Worm (Caenorhabditis elegans) whole organism, L4 larva: ENCODE data around the gene Y57E12B.10.
A peak's percentile ranks its signal among the peaks of the same experiment; 100 is the strongest.

Source experiments
- F26F4.8 ChIP-seq: fragments of 200-800 bp; sonication (Bioruptor generic); conservative IDR thresholded peaks from 2 replicates; pipeline ENCODE4 v1.3.6; 2022; ENCODE audit warnings: missing genetic modification characterization, missing compliant biosample characterization
- F44E2.7 ChIP-seq: fragments of 200-800 bp; sonication (Bioruptor generic); IDR thresholded peaks from 2 replicates; pipeline ENCODE4 v2.1.2; 2022; ENCODE audit warnings: missing genetic modification characterization, missing compliant biosample characterization
- T26A8.4 ChIP-seq: fragments of 200-800 bp; sonication (Bioruptor generic); IDR thresholded peaks from 2 replicates; pipeline ENCODE4 v1.3.6; 2022; ENCODE audit warnings: missing genetic modification characterization, missing compliant biosample characterization
- Y105C5A.15 ChIP-seq: fragments of 200-800 bp; sonication (Bioruptor generic); IDR thresholded peaks from 2 replicates; pipeline ENCODE4 v1.3.6; 2022; ENCODE audit warnings: missing genetic modification characterization, missing compliant biosample characterization
- Y48G9A.11 ChIP-seq: fragments of 200-800 bp; sonication (Bioruptor generic); IDR thresholded peaks from 2 replicates; pipeline ENCODE4 v1.3.6; 2022; ENCODE audit warnings: missing genetic modification reagents, missing genetic modification characterization, missing compliant biosample characterization
- Y75B8A.6 ChIP-seq: fragments of 200-800 bp; sonication (Bioruptor generic); IDR thresholded peaks from 2 replicates; pipeline ENCODE4 v1.3.6; 2022; ENCODE audit warnings: missing genetic modification reagents, missing genetic modification characterization, missing compliant biosample characterization
- ZK337.2 ChIP-seq: fragments of 200-800 bp; sonication (Bioruptor generic); IDR thresholded peaks from 2 replicates; pipeline ENCODE4 v1.3.6; 2022; ENCODE audit warnings: missing genetic modification reagents, missing genetic modification characterization, missing compliant biosample characterization
- ama-1 ChIP-seq: fragments of 150-350 bp; optimal IDR thresholded peaks from 2 replicates; lab custom pipeline; 2014; ENCODE audit warnings: inconsistent platforms, mixed read lengths
- ceh-32 ChIP-seq: sonication (generic microtip); optimal IDR thresholded peaks from 2 replicates; lab custom pipeline; 2016; ENCODE audit warnings: mild to moderate bottlenecking, missing genetic modification characterization, missing compliant biosample characterization; ENCODE audit not compliant: poor library complexity
- ceh-44 ChIP-seq: fragments of 200-800 bp; sonication (Bioruptor generic); IDR thresholded peaks from 2 replicates; pipeline ENCODE4 v1.3.6; 2022; ENCODE audit warnings: missing genetic modification reagents, missing genetic modification characterization, missing compliant biosample characterization
- cey-2 ChIP-seq: sonication (generic microtip); optimal IDR thresholded peaks from 3 replicates; lab custom pipeline; 2017; ENCODE audit warnings: missing genetic modification characterization, mild to moderate bottlenecking, missing compliant biosample characterization, antibody characterized with exemption, borderline replicate concordance; ENCODE audit not compliant: insufficient read depth
- ctbp-1 ChIP-seq: fragments of 200-800 bp; sonication (Bioruptor generic); IDR thresholded peaks from 2 replicates; pipeline ENCODE4 v1.3.6; 2022; ENCODE audit warnings: missing genetic modification reagents, missing genetic modification characterization, missing compliant biosample characterization
- daf-12 ChIP-seq: fragments of 150-350 bp; optimal IDR thresholded peaks from 2 replicates; lab custom pipeline; 2014; ENCODE audit warnings: missing biosample characterization, missing genetic modification reagents, missing genetic modification characterization
- daf-16 ChIP-seq, 3 experiments: sonication (generic microtip); optimal IDR thresholded peaks; 2 replicates each; lab custom pipeline; 2016 to 2017; ENCODE audit warnings: missing genetic modification characterization in 3 of 3, missing genetic modification reagents in 3 of 3, mild to moderate bottlenecking in 2 of 3, missing compliant biosample characterization in 2 of 3, missing biosample characterization in 1 of 3, moderate library complexity in 1 of 3
- dmd-8 ChIP-seq: fragments of 200-800 bp; sonication (Bioruptor generic); IDR thresholded peaks from 2 replicates; pipeline ENCODE4 v1.3.6; 2022; ENCODE audit warnings: missing genetic modification characterization, missing compliant biosample characterization
- egl-27 ChIP-seq: sonication (generic microtip); optimal IDR thresholded peaks from 3 replicates; lab custom pipeline; 2017; ENCODE audit warnings: missing biosample characterization, missing genetic modification reagents, missing genetic modification characterization
- fos-1 ChIP-seq: fragments of 150-350 bp; optimal IDR thresholded peaks from 2 replicates; lab custom pipeline; 2014; ENCODE audit warnings: missing biosample characterization, missing genetic modification characterization
- gei-8 ChIP-seq: fragments of 200-800 bp; sonication (Bioruptor generic); optimal IDR thresholded peaks from 2 replicates; lab custom pipeline; 2018; ENCODE audit warnings: mild to moderate bottlenecking, missing genetic modification characterization, missing compliant biosample characterization
- hif-1 ChIP-seq, 2 experiments: sonication (generic microtip); optimal IDR thresholded peaks; 2 replicates each; lab custom pipeline; 2016 to 2017; ENCODE audit warnings: missing compliant biosample characterization in 2 of 2, missing genetic modification characterization in 2 of 2, missing genetic modification reagents in 2 of 2, missing genotype in 2 of 2, mild to moderate bottlenecking in 1 of 2
- hlh-11 ChIP-seq: fragments of 200-800 bp; sonication (Bioruptor generic); optimal IDR thresholded peaks from 2 replicates; lab custom pipeline; 2018; ENCODE audit warnings: mild to moderate bottlenecking, missing genetic modification characterization, missing compliant biosample characterization
- hmg-1.1 ChIP-seq: fragments of 200-800 bp; sonication (Bioruptor generic); IDR thresholded peaks from 2 replicates; pipeline ENCODE4 v1.3.6; 2022; ENCODE audit warnings: missing genetic modification reagents, missing genetic modification characterization, missing compliant biosample characterization
- lim-7 ChIP-seq: fragments of 200-800 bp; sonication (Bioruptor generic); IDR thresholded peaks from 2 replicates; pipeline ENCODE4 v1.3.6; 2022; ENCODE audit warnings: missing genetic modification characterization, missing compliant biosample characterization
- lin-1 ChIP-seq: fragments of 200-800 bp; sonication (Bioruptor generic); IDR thresholded peaks from 2 replicates; pipeline ENCODE4 v1.3.6; 2022; ENCODE audit warnings: missing genetic modification reagents, missing genetic modification characterization, missing compliant biosample characterization
- lin-15B ChIP-seq: fragments of 150-350 bp; sonication (generic microtip); optimal IDR thresholded peaks from 3 replicates; lab custom pipeline; 2014; ENCODE audit warnings: missing biosample characterization, missing genetic modification characterization
- lin-29 ChIP-seq: fragments of 200-800 bp; sonication (Bioruptor generic); IDR thresholded peaks from 2 replicates; pipeline ENCODE4 v1.3.6; 2022; ENCODE audit warnings: missing genetic modification reagents, missing genetic modification characterization, missing compliant biosample characterization
- lin-39 ChIP-seq: fragments of 150-350 bp; optimal IDR thresholded peaks from 2 replicates; lab custom pipeline; 2014; ENCODE audit warnings: missing biosample characterization, missing genetic modification reagents, missing genetic modification characterization
- madf-5 ChIP-seq, 2 experiments: fragments of 200-800 bp; sonication (Bioruptor generic); IDR thresholded peaks; 2 replicates each; pipeline ENCODE4 v1.3.6; 2022; ENCODE audit warnings: missing compliant biosample characterization in 2 of 2, missing genetic modification characterization in 2 of 2
- mdl-1 ChIP-seq, 2 experiments: fragments of 150-350 bp in 1 of 2; sonication (generic microtip) in 1 of 2; optimal IDR thresholded peaks; 2 replicates each; lab custom pipeline; 2014 to 2017; ENCODE audit warnings: missing biosample characterization in 2 of 2, missing genetic modification characterization in 2 of 2
- mdt-29 ChIP-seq: fragments of 200-800 bp; sonication (Bioruptor generic); IDR thresholded peaks from 2 replicates; pipeline ENCODE4 v1.3.6; 2022; ENCODE audit warnings: missing genetic modification reagents, missing genetic modification characterization, missing compliant biosample characterization
- mes-2 ChIP-seq: sonication (generic microtip); optimal IDR thresholded peaks from 2 replicates; lab custom pipeline; 2016; ENCODE audit warnings: missing genotype, mild to moderate bottlenecking, missing genetic modification characterization, missing compliant biosample characterization; ENCODE audit not compliant: poor library complexity, severe bottlenecking
- mxl-2 ChIP-seq: fragments of 200-800 bp; sonication (Bioruptor generic); conservative IDR thresholded peaks from 2 replicates; pipeline ENCODE4 v1.3.6; 2022; ENCODE audit warnings: missing genetic modification reagents, missing genetic modification characterization, missing compliant biosample characterization
- mxl-3 ChIP-seq: fragments of 200-800 bp; sonication (Bioruptor generic); optimal IDR thresholded peaks from 2 replicates; lab custom pipeline; 2018; ENCODE audit warnings: mild to moderate bottlenecking, missing genetic modification characterization, missing compliant biosample characterization
- nhr-10 ChIP-seq: fragments of 150-350 bp; optimal IDR thresholded peaks from 2 replicates; lab custom pipeline; 2014; ENCODE audit warnings: missing biosample characterization, missing genetic modification characterization
- nhr-102 ChIP-seq: sonication (generic microtip); optimal IDR thresholded peaks from 2 replicates; lab custom pipeline; 2016; ENCODE audit warnings: mild to moderate bottlenecking, missing genetic modification characterization, moderate library complexity, missing compliant biosample characterization
- nhr-11 ChIP-seq: fragments of 150-350 bp; optimal IDR thresholded peaks from 2 replicates; lab custom pipeline; 2014; ENCODE audit warnings: missing biosample characterization, missing genetic modification characterization
- nhr-111 ChIP-seq: fragments of 200-800 bp; sonication (Bioruptor generic); optimal IDR thresholded peaks from 2 replicates; lab custom pipeline; 2018; ENCODE audit warnings: mild to moderate bottlenecking, missing genetic modification characterization, missing compliant biosample characterization
- nhr-237 ChIP-seq: sonication (generic microtip); optimal IDR thresholded peaks from 2 replicates; lab custom pipeline; 2017; ENCODE audit warnings: missing biosample characterization, missing genetic modification characterization
- nhr-41 ChIP-seq: fragments of 200-800 bp; sonication (Bioruptor generic); IDR thresholded peaks from 2 replicates; pipeline ENCODE4 v1.3.6; 2022; ENCODE audit warnings: missing genetic modification reagents, missing genetic modification characterization, missing compliant biosample characterization
- nhr-6 ChIP-seq: fragments of 150-350 bp; optimal IDR thresholded peaks from 2 replicates; lab custom pipeline; 2014; ENCODE audit warnings: missing biosample characterization, missing genetic modification characterization
- nhr-76 ChIP-seq: fragments of 150-350 bp; optimal IDR thresholded peaks from 2 replicates; lab custom pipeline; 2014; ENCODE audit warnings: missing biosample characterization, missing genetic modification characterization
- php-3 ChIP-seq: fragments of 200-800 bp; sonication (Bioruptor generic); IDR thresholded peaks from 2 replicates; pipeline ENCODE4 v1.3.6; 2022; ENCODE audit warnings: missing genetic modification reagents, missing genetic modification characterization, missing compliant biosample characterization
- set-16 ChIP-seq: fragments of 200-800 bp; sonication (Bioruptor generic); IDR thresholded peaks from 2 replicates; pipeline ENCODE4 v1.3.6; 2022; ENCODE audit warnings: missing genetic modification reagents, missing genetic modification characterization, missing compliant biosample characterization
- snpc-1.2 ChIP-seq: fragments of 200-800 bp; sonication (Bioruptor generic); IDR thresholded peaks from 2 replicates; pipeline ENCODE4 v1.3.6; 2022; ENCODE audit warnings: missing genetic modification reagents, missing genetic modification characterization, missing compliant biosample characterization
- spr-1 ChIP-seq: sonication (generic microtip); optimal IDR thresholded peaks from 2 replicates; lab custom pipeline; 2016; ENCODE audit warnings: mild to moderate bottlenecking, missing genetic modification characterization, missing compliant biosample characterization
- tag-97 ChIP-seq: fragments of 200-800 bp; sonication (Bioruptor generic); IDR thresholded peaks from 2 replicates; pipeline ENCODE4 v1.3.6; 2022; ENCODE audit warnings: missing genetic modification characterization, missing compliant biosample characterization
- unc-130 ChIP-seq: sonication (generic microtip); optimal IDR thresholded peaks from 2 replicates; lab custom pipeline; 2016; ENCODE audit warnings: missing genetic modification reagents, missing genetic modification characterization, missing compliant biosample characterization
- vab-7 ChIP-seq: fragments of 200-800 bp; sonication (Bioruptor generic); IDR thresholded peaks from 2 replicates; pipeline ENCODE4 v1.3.6; 2022; ENCODE audit warnings: missing genetic modification reagents, missing genetic modification characterization, missing compliant biosample characterization
- zip-11 ChIP-seq: fragments of 200-800 bp; sonication (Bioruptor generic); IDR thresholded peaks from 2 replicates; pipeline ENCODE4 v1.3.6; 2022; ENCODE audit warnings: missing genetic modification characterization, missing compliant biosample characterization
- zip-2 ChIP-seq: fragments of 150-350 bp; optimal IDR thresholded peaks from 2 replicates; lab custom pipeline; 2014; ENCODE audit warnings: missing biosample characterization, missing genetic modification characterization
- ztf-7 ChIP-seq: fragments of 150-350 bp; optimal IDR thresholded peaks from 2 replicates; lab custom pipeline; 2014; ENCODE audit warnings: missing biosample characterization, missing genetic modification characterization

Y57E12B.10 gene

DNA sequence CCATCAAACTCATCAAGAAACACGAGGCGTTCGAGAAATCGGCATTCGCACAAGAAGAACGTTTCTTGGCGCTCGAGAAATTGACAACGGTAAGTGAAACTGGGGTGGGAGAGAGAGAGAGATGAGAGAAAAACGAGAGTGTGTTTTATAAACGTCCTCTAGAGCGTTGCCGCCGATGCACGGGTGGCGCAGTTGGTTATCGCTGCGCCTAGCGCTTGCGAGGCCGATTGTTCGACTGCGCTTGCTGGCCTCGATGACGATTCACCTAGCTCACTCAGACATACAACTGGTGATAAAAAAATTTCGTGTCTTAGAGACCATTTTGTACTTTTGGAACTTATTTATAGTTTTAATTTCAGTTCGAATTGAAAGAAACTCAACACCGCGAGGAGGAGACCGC, 47.0 kb downstream of the Y57E12B.10 start (continued):
- TF ChIP-seq daf-16 (GFP tag; optimal IDR thresholded peaks at IDR 0.05; lab: Kevin White, UChicago) = peak; percentile 19 to 85
- TF ChIP-seq daf-16 (tag; optimal IDR thresholded peaks at IDR 0.05; lab: Kevin White, UChicago) = peak; percentile 64
- no peak for TF ChIP-seq cey-2 (tag; lab: Kevin White, UChicago)
- peak; percentile 79 for TF ChIP-seq snpc-1.2 (GFP tag; lab: Robert Waterston, UW)
- 0 out of 2 replicates have a peak, but pooled peaks have one; percentile 24 for TF ChIP-seq F44E2.7 (GFP tag; lab: Robert Waterston, UW)
- TF ChIP-seq fos-1 (tag; lab: Kevin White, UChicago) = no peak
- TF ChIP-seq Y48G9A.11 (GFP tag; lab: Robert Waterston, UW) = peak; percentile 83
- no peak for TF ChIP-seq zip-2 (tag; lab: Kevin White, UChicago)
- peak; percentile 48 for TF ChIP-seq unc-130 (GFP tag; lab: Kevin White, UChicago)
- TF ChIP-seq mdt-29 = peak; percentile 31
- TF ChIP-seq mxl-3 (GFP tag; lab: Kevin White, UChicago) = peak; percentile 29
- TF ChIP-seq Y75B8A.6 = 0 out of 2 replicates have a peak, but pooled peaks have one; percentile 38
- no peak for TF ChIP-seq ZK337.2 (GFP tag; lab: Robert Waterston, UW)
- TF ChIP-seq F26F4.8 (GFP tag; lab: Robert Waterston, UW) = peak; percentile 71
- TF ChIP-seq ceh-32 (tag; lab: Kevin White, UChicago) = no peak
- 0 out of 2 replicates have a peak, but pooled peaks have one; percentile 21 for TF ChIP-seq php-3
- TF ChIP-seq gei-8 = peak; percentile 87
- TF ChIP-seq ama-1 (lab: Kevin White, UChicago) = no peak
- no peak for TF ChIP-seq nhr-41 (GFP tag; lab: Robert Waterston, UW)
- peak; percentile 80 for TF ChIP-seq T26A8.4 (GFP tag; lab: Robert Waterston, UW)
- TF ChIP-seq daf-12 (tag; lab: Kevin White, UChicago) = no peak
- TF ChIP-seq hmg-1.1 (GFP tag; lab: Robert Waterston, UW) = peak; percentile 84
- TF ChIP-seq Y105C5A.15 (GFP tag; lab: Robert Waterston, UW) = peak; percentile 64
- TF ChIP-seq madf-5 (GFP tag; IDR thresholded peaks at IDR 0.05; lab: Robert Waterston, UW) = peak in 1 of 2 experiments; percentile 79; a peak in 1 of 4 replicates
- no peak for TF ChIP-seq nhr-237
- no peak for TF ChIP-seq nhr-6 (tag; lab: Kevin White, UChicago)
- peak; percentile 82 for TF ChIP-seq nhr-111 (GFP tag; lab: Kevin White, UChicago)
- no peak for TF ChIP-seq egl-27 (tag; lab: Kevin White, UChicago)
- TF ChIP-seq dmd-8 (GFP tag; lab: Robert Waterston, UW) = peak; percentile 81; the same call in 1 of the 2 replicates
- TF ChIP-seq lin-1 (GFP tag; lab: Robert Waterston, UW) = no peak
- TF ChIP-seq mdl-1 (tag; optimal IDR thresholded peaks at IDR 0.05; lab: Kevin White, UChicago) = no peak
- peak; percentile 76 for TF ChIP-seq spr-1 (tag; lab: Kevin White, UChicago)
- TF ChIP-seq mxl-2 (GFP tag; lab: Robert Waterston, UW) = peak; percentile 49; the same call in 1 of the 2 replicates
- TF ChIP-seq ceh-44 (GFP tag; lab: Robert Waterston, UW) = peak; percentile 16; the same call in 1 of the 2 replicates
- peak; percentile 47 for TF ChIP-seq hlh-11 (tag; lab: Kevin White, UChicago)
- TF ChIP-seq nhr-76 (tag; lab: Kevin White, UChicago) = no peak
- TF ChIP-seq tag-97 (GFP tag; lab: Robert Waterston, UW) = no peak
- peak; percentile 59; the same call in 1 of the 2 replicates for TF ChIP-seq zip-11 (GFP tag; lab: Robert Waterston, UW)
- peak; percentile 89 for TF ChIP-seq lim-7 (GFP tag; lab: Robert Waterston, UW)
- TF ChIP-seq lin-39 (tag; lab: Kevin White, UChicago) = no peak
- TF ChIP-seq mes-2 = peak; percentile 88
- no peak for TF ChIP-seq ztf-7 (tag; lab: Kevin White, UChicago)
- TF ChIP-seq set-16 (GFP tag; lab: Robert Waterston, UW) = peak; percentile 65
- peak; percentile 73 for TF ChIP-seq ctbp-1
- TF ChIP-seq lin-29 (GFP tag; lab: Robert Waterston, UW) = peak; percentile 29; the same call in 1 of the 2 replicates
- no peak for TF ChIP-seq nhr-10 (tag; lab: Kevin White, UChicago)
- no peak for TF ChIP-seq nhr-11
- peak; percentile 91 for TF ChIP-seq vab-7 (GFP tag; lab: Robert Waterston, UW)
- no peak for TF ChIP-seq lin-15B (tag; lab: Kevin White, UChicago)
- TF ChIP-seq nhr-102 (tag; lab: Kevin White, UChicago) = peak; percentile 80
- peak in 1 of 2 experiments; percentile 53 for TF ChIP-seq hif-1 (tag; optimal IDR thresholded peaks at IDR 0.05; lab: Kevin White, UChicago)
